Worm (Caenorhabditis elegans): ENCODE measurements around the gene F43B10.1.

- TF ChIP-seq sdz-12 (GFP tag; optimal IDR thresholded peaks at IDR 0.05) (no peak), lir-3 (tag; optimal IDR thresholded peaks at IDR 0.05) (no peak), skn-1 (tag; optimal IDR thresholded peaks at IDR 0.05) (no peak), pha-4 (GFP tag; IDR thresholded peaks at IDR 0.05) (no peak), pha-4 (tag; optimal IDR thresholded peaks at IDR 0.05) (no peak), ceh-82 (tag; optimal IDR thresholded peaks at IDR 0.05) (no peak), nhr-77 (tag; optimal IDR thresholded peaks at IDR 0.05) (no peak), Y5F2A.4 (GFP tag; optimal IDR thresholded peaks at IDR 0.05) (no peak), lin-15B (tag; optimal IDR thresholded peaks at IDR 0.05) (no peak), mep-1 (tag; optimal IDR thresholded peaks at IDR 0.05) (no peak), snpc-4 (tag; optimal IDR thresholded peaks at IDR 0.05) (no peak), unc-39 (tag; optimal IDR thresholded peaks at IDR 0.05) (no peak), lim-7 (GFP tag; IDR thresholded peaks at IDR 0.05) (no peak), mdl-1 (tag; optimal IDR thresholded peaks at IDR 0.05) (no peak), F49E8.2 (tag; optimal IDR thresholded peaks at IDR 0.05; ENCODE audit: borderline replicate concordance) (no peak)
Observed at ce11 chrX:16675712-16676111, 13.1 kb upstream of the F43B10.1 start.

All from whole organism, L4 larva.